Fruit fly (Drosophila melanogaster): ENCODE data around the gene Sfp23F.
A peak's percentile ranks its signal among the peaks of the same experiment; 100 is the strongest.

Sfp23F gene

dm6 chr2L:3375611-3376010 lies 11.9 kb downstream of the Sfp23F start, which contains the start of gene CG15412:
CG15412 (minus strand) TSS chr2L:3375711.
- TF ChIP-seq Hr96 (GFP tag; optimal IDR thresholded peaks at IDR 0.05): no peak
- TF ChIP-seq Crg-1 (GFP tag; optimal IDR thresholded peaks at IDR 0.05): no peak
- no peak for TF ChIP-seq Clk (GFP tag; optimal IDR thresholded peaks at IDR 0.05)
- no peak for TF ChIP-seq CG7101 (tag; optimal IDR thresholded peaks at IDR 0.05)
- TF ChIP-seq Mnt (GFP tag; optimal IDR thresholded peaks at IDR 0.05): no peak
- no peak for TF ChIP-seq CG11617 (GFP tag; optimal IDR thresholded peaks at IDR 0.05)
- no peak for TF ChIP-seq CG7045 (GFP tag; optimal IDR thresholded peaks at IDR 0.05)
- no peak for TF ChIP-seq kay (GFP tag; ENCODE audit: borderline replicate concordance)
- TF ChIP-seq bab1 (GFP tag; optimal IDR thresholded peaks at IDR 0.05): no peak
- TF ChIP-seq CG5204 (GFP tag; optimal IDR thresholded peaks at IDR 0.05): no peak
- TF ChIP-seq tj (GFP tag; optimal IDR thresholded peaks at IDR 0.05): no peak
- TF ChIP-seq toe (GFP tag; optimal IDR thresholded peaks at IDR 0.05): no peak
- no peak for TF ChIP-seq CG14711 (tag; optimal IDR thresholded peaks at IDR 0.05)
- TF ChIP-seq CG33017 (tag; optimal IDR thresholded peaks at IDR 0.05): no peak

dm6 chr2L:3373242-3373641 lies 14.3 kb downstream of the Sfp23F start, which contains the start of gene GramD1B:
GramD1B (minus strand) TSS chr2L:3373372.
- TF ChIP-seq Mnt (GFP tag; optimal IDR thresholded peaks at IDR 0.05) (peak; percentile 34), cic (GFP tag; optimal IDR thresholded peaks at IDR 0.05) (no peak), toe (GFP tag; optimal IDR thresholded peaks at IDR 0.05) (no peak), CG33017 (tag; optimal IDR thresholded peaks at IDR 0.05) (no peak), cnc (optimal IDR thresholded peaks at IDR 0.05) (no peak), Crg-1 (GFP tag; optimal IDR thresholded peaks at IDR 0.05) (peak; percentile 54), CG12768 (GFP tag; optimal IDR thresholded peaks at IDR 0.05) (peak; percentile 23), CG14711 (tag; optimal IDR thresholded peaks at IDR 0.05) (peak; percentile 50), CG11617 (GFP tag; optimal IDR thresholded peaks at IDR 0.05) (no peak), kay (GFP tag; ENCODE audit: borderline replicate concordance) (peak; percentile 57), tj (GFP tag; optimal IDR thresholded peaks at IDR 0.05) (no peak), pad (GFP tag; optimal IDR thresholded peaks at IDR 0.05) (peak; percentile 43), CG5204 (GFP tag; optimal IDR thresholded peaks at IDR 0.05) (no peak), ovo (GFP tag; optimal IDR thresholded peaks at IDR 0.05) (peak; percentile 17), Hr96 (GFP tag; optimal IDR thresholded peaks at IDR 0.05) (no peak), Clk (GFP tag; optimal IDR thresholded peaks at IDR 0.05) (no peak), CG1620 (GFP tag; optimal IDR thresholded peaks at IDR 0.05) (peak; percentile 26), bab1 (GFP tag; optimal IDR thresholded peaks at IDR 0.05) (peak; percentile 51), CG7101 (tag; optimal IDR thresholded peaks at IDR 0.05) (peak; percentile 57), CG7045 (GFP tag; optimal IDR thresholded peaks at IDR 0.05) (no peak)

dm6 chr2L:3372483-3372929 lies 15.0 kb downstream of the Sfp23F start:
- peak; percentile 23 for TF ChIP-seq CG11617 (GFP tag; optimal IDR thresholded peaks at IDR 0.05)
- TF ChIP-seq ovo (GFP tag; optimal IDR thresholded peaks at IDR 0.05): no peak
- no peak for TF ChIP-seq Mnt (GFP tag; optimal IDR thresholded peaks at IDR 0.05)
- peak; percentile 1 for TF ChIP-seq tj (GFP tag; optimal IDR thresholded peaks at IDR 0.05)
- TF ChIP-seq kay (GFP tag; ENCODE audit: borderline replicate concordance): no peak
- TF ChIP-seq pad (GFP tag; optimal IDR thresholded peaks at IDR 0.05): no peak
- no peak for TF ChIP-seq CG7045 (GFP tag; optimal IDR thresholded peaks at IDR 0.05)
- no peak for TF ChIP-seq cic (GFP tag; optimal IDR thresholded peaks at IDR 0.05)
- no peak for TF ChIP-seq cnc (optimal IDR thresholded peaks at IDR 0.05)
- peak; percentile 13 for TF ChIP-seq CG14711 (tag; optimal IDR thresholded peaks at IDR 0.05)
- peak; percentile 35 for TF ChIP-seq CG1620 (GFP tag; optimal IDR thresholded peaks at IDR 0.05)
- no peak for TF ChIP-seq Crg-1 (GFP tag; optimal IDR thresholded peaks at IDR 0.05)
- TF ChIP-seq CG33017 (tag; optimal IDR thresholded peaks at IDR 0.05): no peak
- peak; percentile 18 for TF ChIP-seq bab1 (GFP tag; optimal IDR thresholded peaks at IDR 0.05)
- TF ChIP-seq Hr96 (GFP tag; optimal IDR thresholded peaks at IDR 0.05): no peak
- TF ChIP-seq CG5204 (GFP tag; optimal IDR thresholded peaks at IDR 0.05): no peak
- no peak for TF ChIP-seq toe (GFP tag; optimal IDR thresholded peaks at IDR 0.05)
- TF ChIP-seq Clk (GFP tag; optimal IDR thresholded peaks at IDR 0.05): peak; percentile 2
- TF ChIP-seq CG7101 (tag; optimal IDR thresholded peaks at IDR 0.05): peak; percentile 37
- no peak for TF ChIP-seq CG12768 (GFP tag; optimal IDR thresholded peaks at IDR 0.05)

DNA sequence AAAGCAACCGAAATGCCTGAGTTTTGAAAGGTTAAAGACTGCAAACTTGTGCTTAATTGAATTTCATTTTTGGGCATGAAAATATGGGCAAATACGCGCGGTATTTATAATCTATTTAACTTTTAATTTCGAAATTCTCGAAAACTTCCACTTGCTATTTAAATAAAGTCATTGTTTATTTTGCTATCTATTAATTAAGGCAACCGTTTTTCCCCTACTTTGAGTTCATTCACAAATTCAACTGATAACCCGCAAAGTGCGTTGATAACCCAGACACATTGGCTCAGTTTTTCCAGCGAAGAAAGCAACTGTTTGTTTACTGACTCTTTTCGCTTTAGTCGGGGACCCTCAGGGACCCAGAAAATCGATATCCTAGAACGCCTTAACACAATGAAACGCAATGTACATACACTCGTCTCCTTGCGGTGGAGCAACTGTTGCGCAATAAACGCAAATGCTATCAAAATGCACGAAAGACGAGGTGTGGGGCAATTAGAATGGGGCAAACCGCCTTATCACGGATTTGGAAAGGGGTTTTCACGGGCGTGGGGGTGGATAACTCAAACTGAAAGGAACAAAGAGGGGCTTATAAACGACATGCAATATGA lies 15.7 kb downstream of the Sfp23F start:
- TF ChIP-seq tj (GFP tag; optimal IDR thresholded peaks at IDR 0.05): no peak
- TF ChIP-seq kay (GFP tag; ENCODE audit: borderline replicate concordance): peak; percentile 25
- TF ChIP-seq CG12768 (GFP tag; optimal IDR thresholded peaks at IDR 0.05): no peak

dm6 chr2L:3371340-3371739 lies 16.2 kb downstream of the Sfp23F start:
- TF ChIP-seq ovo (GFP tag; optimal IDR thresholded peaks at IDR 0.05) (no peak), Mnt (GFP tag; optimal IDR thresholded peaks at IDR 0.05) (peak; percentile 48), Clk (GFP tag; optimal IDR thresholded peaks at IDR 0.05) (no peak), tj (GFP tag; optimal IDR thresholded peaks at IDR 0.05) (peak; percentile 45), bab1 (GFP tag; optimal IDR thresholded peaks at IDR 0.05) (no peak), CG33017 (tag; optimal IDR thresholded peaks at IDR 0.05) (peak; percentile 24), CG12768 (GFP tag; optimal IDR thresholded peaks at IDR 0.05) (peak; percentile 35), CG11617 (GFP tag; optimal IDR thresholded peaks at IDR 0.05) (peak; percentile 24), CG14711 (tag; optimal IDR thresholded peaks at IDR 0.05) (no peak), kay (GFP tag; ENCODE audit: borderline replicate concordance) (no peak), cnc (optimal IDR thresholded peaks at IDR 0.05) (no peak), CG5204 (GFP tag; optimal IDR thresholded peaks at IDR 0.05) (no peak), toe (GFP tag; optimal IDR thresholded peaks at IDR 0.05) (no peak), cic (GFP tag; optimal IDR thresholded peaks at IDR 0.05) (peak; percentile 49), CG1620 (GFP tag; optimal IDR thresholded peaks at IDR 0.05) (no peak), Crg-1 (GFP tag; optimal IDR thresholded peaks at IDR 0.05) (no peak), CG7045 (GFP tag; optimal IDR thresholded peaks at IDR 0.05) (peak; percentile 11), CG7101 (tag; optimal IDR thresholded peaks at IDR 0.05) (no peak), Hr96 (GFP tag; optimal IDR thresholded peaks at IDR 0.05) (no peak), pad (GFP tag; optimal IDR thresholded peaks at IDR 0.05) (no peak)
